Fruit fly (Drosophila melanogaster): ENCODE data around the gene CG15824.

CG15824 gene

dm6 chr2L:846167-846868 lies 38.6 kb downstream of the CG15824 start:
- no peak for TF ChIP-seq EcR (GFP tag; optimal IDR thresholded peaks at IDR 0.05)
- TF ChIP-seq CG8478 (optimal IDR thresholded peaks at IDR 0.05): no peak
- no peak for TF ChIP-seq pan (optimal IDR thresholded peaks at IDR 0.05)
- no peak for TF ChIP-seq usp (GFP tag; optimal IDR thresholded peaks at IDR 0.05)
- TF ChIP-seq Dll (optimal IDR thresholded peaks at IDR 0.05): no peak
- TF ChIP-seq psq (optimal IDR thresholded peaks at IDR 0.05): no peak

DNA sequence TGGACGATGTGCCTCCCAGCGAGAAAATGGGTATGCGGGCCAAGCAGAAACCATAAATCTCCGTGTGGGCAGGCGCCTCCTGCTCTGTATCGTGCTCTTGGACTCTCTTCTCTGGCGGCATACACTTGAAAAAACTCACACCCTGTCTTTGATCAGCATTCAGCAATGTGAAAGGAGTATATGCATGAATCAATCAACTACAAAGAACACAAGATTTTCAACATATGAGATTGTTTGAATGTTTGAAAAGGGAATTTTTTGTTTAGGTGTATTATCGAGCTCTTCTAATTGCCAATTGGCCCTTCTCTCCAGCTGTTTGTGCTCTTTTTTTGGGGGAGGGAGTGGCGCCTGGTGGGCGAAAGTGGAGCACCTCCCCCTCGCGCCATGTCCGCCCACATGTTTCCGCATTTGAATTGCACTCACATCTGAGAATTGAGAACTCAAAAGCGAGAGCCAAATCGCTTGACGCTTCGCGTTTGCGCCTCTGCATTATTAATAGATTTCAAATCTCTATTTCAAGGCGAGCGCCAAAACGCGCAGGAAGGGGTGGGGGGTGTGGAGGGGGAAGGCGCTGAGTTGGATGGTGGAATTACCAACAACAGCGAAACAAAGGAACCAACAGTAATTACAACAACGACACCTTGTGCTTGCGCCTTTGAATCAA lies 39.5 kb downstream of the CG15824 start:
- TF ChIP-seq CG8478 (optimal IDR thresholded peaks at IDR 0.05) (no peak), psq (optimal IDR thresholded peaks at IDR 0.05) (no peak), usp (GFP tag; optimal IDR thresholded peaks at IDR 0.05) (no peak), Dll (optimal IDR thresholded peaks at IDR 0.05) (no peak), pan (optimal IDR thresholded peaks at IDR 0.05) (no peak), EcR (GFP tag; optimal IDR thresholded peaks at IDR 0.05) (no peak)

DNA sequence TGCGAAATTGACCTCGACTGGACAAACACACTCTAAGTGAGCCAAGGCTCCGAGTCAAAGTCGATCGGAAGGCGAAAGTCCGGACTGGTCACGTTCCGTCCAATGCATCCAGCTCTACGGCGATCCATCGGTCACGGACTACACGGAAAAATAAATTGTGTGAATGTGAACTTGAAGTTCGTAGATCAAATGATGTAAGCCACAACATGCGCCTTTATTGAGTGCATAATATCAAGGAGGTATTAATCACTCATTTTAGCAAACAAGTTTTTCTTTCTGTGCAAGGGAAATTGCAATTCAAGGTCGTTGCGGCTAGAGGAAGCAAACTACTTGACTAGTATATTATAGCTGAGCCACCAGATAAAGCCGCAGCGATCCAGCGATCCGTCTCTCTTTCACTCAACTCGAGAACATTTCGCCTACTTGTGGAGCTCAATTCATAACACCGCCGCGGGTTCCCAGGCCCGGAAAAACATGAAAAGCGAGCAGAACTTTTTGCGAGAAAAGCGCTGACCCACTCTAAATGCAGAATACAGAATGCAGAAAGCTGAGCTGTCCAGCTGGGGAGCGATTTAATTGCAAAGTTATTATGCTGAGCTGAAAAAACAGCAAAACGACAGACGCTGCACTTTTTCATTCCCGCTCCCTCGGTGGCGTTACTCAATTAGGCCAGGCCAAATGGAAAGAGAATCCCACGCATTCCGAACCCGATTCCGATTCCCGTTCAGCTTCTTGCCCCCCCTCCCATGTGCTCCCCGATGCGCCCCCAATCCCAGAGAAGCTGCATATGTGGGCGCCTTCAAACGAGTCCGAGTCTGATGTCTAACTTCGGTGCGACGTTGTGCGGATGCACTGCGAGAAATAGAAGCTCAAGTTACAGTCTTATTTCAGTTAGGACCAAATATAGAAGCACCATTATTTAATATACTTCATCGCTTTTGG lies 40.8 kb downstream of the CG15824 start:
- TF ChIP-seq Dll (optimal IDR thresholded peaks at IDR 0.05) (no peak), pan (optimal IDR thresholded peaks at IDR 0.05) (no peak), usp (GFP tag; optimal IDR thresholded peaks at IDR 0.05) (no peak), EcR (GFP tag; optimal IDR thresholded peaks at IDR 0.05) (no peak), CG8478 (optimal IDR thresholded peaks at IDR 0.05) (no peak), psq (optimal IDR thresholded peaks at IDR 0.05) (no peak)

DNA sequence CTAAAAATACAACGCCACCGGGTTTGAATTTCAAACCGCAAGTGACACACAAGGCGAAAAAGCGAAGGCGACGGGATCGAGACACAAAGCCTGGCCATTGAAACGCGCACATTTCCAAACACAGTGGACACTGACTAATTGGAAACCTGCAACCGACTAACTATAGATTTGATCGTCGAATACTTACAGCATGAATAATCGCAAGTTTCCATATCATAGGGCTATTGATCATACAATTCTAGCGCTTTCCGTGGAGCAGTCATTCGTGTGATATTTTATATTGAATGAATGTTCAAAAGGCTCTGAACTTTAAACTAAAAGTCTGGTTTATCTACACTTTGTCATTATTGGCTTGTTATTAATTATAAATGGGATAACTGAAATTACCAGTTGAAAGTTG lies 41.6 kb downstream of the CG15824 start:
- TF ChIP-seq psq (optimal IDR thresholded peaks at IDR 0.05) (no peak), Dll (optimal IDR thresholded peaks at IDR 0.05) (no peak), usp (GFP tag; optimal IDR thresholded peaks at IDR 0.05) (no peak), EcR (GFP tag; optimal IDR thresholded peaks at IDR 0.05) (no peak), CG8478 (optimal IDR thresholded peaks at IDR 0.05) (no peak), pan (optimal IDR thresholded peaks at IDR 0.05) (peak; percentile 41)

DNA sequence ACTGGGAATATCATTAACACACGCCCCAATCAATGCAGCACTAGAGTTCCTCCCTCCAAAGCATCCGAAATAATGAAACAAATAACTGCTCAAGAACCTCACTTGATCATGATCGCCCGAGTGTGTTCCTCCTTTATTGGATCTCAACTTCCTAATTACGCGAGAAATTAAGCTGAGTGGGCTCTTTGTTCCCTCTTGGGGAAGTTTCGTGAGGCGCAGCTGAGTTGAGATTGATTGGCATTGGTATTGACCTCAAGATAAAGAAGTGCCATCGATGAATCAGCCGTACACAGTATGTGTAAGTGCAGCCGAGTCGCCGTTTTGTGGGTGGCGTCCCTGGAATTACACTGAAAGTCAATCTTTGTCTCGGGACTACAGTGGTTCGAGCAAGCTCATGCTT lies 42.1 kb downstream of the CG15824 start:
- no peak for TF ChIP-seq pan (optimal IDR thresholded peaks at IDR 0.05)
- TF ChIP-seq Dll (optimal IDR thresholded peaks at IDR 0.05): no peak
- TF ChIP-seq EcR (GFP tag; optimal IDR thresholded peaks at IDR 0.05): no peak
- TF ChIP-seq psq (optimal IDR thresholded peaks at IDR 0.05): no peak
- no peak for TF ChIP-seq usp (GFP tag; optimal IDR thresholded peaks at IDR 0.05)
- TF ChIP-seq CG8478 (optimal IDR thresholded peaks at IDR 0.05): no peak

DNA sequence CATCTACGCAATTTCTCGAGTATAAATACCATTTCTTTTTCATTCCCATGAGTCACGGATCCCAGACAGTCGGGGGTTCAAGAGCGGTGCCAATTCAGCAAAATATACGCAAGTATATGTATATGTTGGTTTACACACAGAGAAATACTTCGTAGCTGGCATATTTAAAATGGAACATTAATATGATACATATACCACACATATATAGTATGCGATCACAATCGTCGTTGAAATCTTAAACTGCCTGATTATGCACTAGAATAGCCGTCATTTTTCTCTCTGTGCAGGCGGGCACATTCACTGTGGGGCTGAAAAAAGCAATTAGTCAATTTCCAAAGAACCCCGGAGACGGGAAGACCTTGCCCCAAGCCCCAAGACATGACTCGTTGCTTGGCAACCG lies 43.2 kb downstream of the CG15824 start:
- TF ChIP-seq Dll (optimal IDR thresholded peaks at IDR 0.05) (no peak), pan (optimal IDR thresholded peaks at IDR 0.05) (no peak), CG8478 (optimal IDR thresholded peaks at IDR 0.05) (no peak), psq (optimal IDR thresholded peaks at IDR 0.05) (no peak), usp (GFP tag; optimal IDR thresholded peaks at IDR 0.05) (no peak), EcR (GFP tag; optimal IDR thresholded peaks at IDR 0.05) (no peak)

DNA sequence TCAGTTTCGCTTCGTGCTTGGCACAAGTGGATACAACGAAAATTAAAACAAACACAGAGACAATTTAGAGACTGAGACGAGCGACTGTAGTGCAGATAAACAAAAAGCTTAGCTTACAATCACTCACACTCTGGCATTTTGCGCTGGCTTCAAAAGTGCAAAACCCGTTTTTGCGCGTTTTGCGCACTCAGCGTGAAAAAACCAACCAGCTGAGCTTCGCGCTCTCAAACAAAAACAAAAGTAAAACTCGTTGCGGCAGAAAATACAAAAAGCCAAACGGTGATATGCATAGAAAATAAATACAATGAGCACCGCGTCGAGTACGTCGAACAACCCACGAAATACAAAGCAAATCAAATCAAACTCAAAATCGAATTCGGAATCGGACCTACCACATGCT lies 44.2 kb downstream of the CG15824 start:
- TF ChIP-seq psq (optimal IDR thresholded peaks at IDR 0.05) (no peak), EcR (GFP tag; optimal IDR thresholded peaks at IDR 0.05) (no peak), CG8478 (optimal IDR thresholded peaks at IDR 0.05) (no peak), Dll (optimal IDR thresholded peaks at IDR 0.05) (no peak), pan (optimal IDR thresholded peaks at IDR 0.05) (no peak), usp (GFP tag; optimal IDR thresholded peaks at IDR 0.05) (no peak)

- TF ChIP-seq EcR (GFP tag; optimal IDR thresholded peaks at IDR 0.05) (peak in 1 of 2 experiments; percentile 19), CG8478 (optimal IDR thresholded peaks at IDR 0.05) (no peak)
These were observed 44.9 kb downstream of the CG15824 start for dm6 chr2L:840022-840421.

dm6 chr2L:838786-839185 lies 46.2 kb downstream of the CG15824 start:
- TF ChIP-seq Dll (optimal IDR thresholded peaks at IDR 0.05) (no peak), EcR (GFP tag; optimal IDR thresholded peaks at IDR 0.05) (no peak), CG8478 (optimal IDR thresholded peaks at IDR 0.05) (no peak), pan (optimal IDR thresholded peaks at IDR 0.05) (no peak), usp (GFP tag; optimal IDR thresholded peaks at IDR 0.05) (no peak), psq (optimal IDR thresholded peaks at IDR 0.05) (no peak)

dm6 chr2L:837989-838388 lies 47.0 kb downstream of the CG15824 start:
- TF ChIP-seq usp (GFP tag; optimal IDR thresholded peaks at IDR 0.05) (no peak), CG8478 (optimal IDR thresholded peaks at IDR 0.05) (no peak), pan (optimal IDR thresholded peaks at IDR 0.05) (peak; percentile 56), Dll (optimal IDR thresholded peaks at IDR 0.05) (no peak), EcR (GFP tag; optimal IDR thresholded peaks at IDR 0.05) (no peak), psq (optimal IDR thresholded peaks at IDR 0.05) (no peak)

dm6 chr2L:827516-828362 lies 57.2 kb downstream of the CG15824 start:
- no peak for TF ChIP-seq usp (GFP tag; optimal IDR thresholded peaks at IDR 0.05)
- TF ChIP-seq CG8478 (optimal IDR thresholded peaks at IDR 0.05): no peak
- no peak for TF ChIP-seq pan (optimal IDR thresholded peaks at IDR 0.05)
- no peak for TF ChIP-seq Dll (optimal IDR thresholded peaks at IDR 0.05)
- no peak for TF ChIP-seq psq (optimal IDR thresholded peaks at IDR 0.05)
- TF ChIP-seq EcR (GFP tag; optimal IDR thresholded peaks at IDR 0.05): no peak
